Fruit fly (Drosophila melanogaster): ENCODE results near the gene Fim.

Gene Fim

DNA sequence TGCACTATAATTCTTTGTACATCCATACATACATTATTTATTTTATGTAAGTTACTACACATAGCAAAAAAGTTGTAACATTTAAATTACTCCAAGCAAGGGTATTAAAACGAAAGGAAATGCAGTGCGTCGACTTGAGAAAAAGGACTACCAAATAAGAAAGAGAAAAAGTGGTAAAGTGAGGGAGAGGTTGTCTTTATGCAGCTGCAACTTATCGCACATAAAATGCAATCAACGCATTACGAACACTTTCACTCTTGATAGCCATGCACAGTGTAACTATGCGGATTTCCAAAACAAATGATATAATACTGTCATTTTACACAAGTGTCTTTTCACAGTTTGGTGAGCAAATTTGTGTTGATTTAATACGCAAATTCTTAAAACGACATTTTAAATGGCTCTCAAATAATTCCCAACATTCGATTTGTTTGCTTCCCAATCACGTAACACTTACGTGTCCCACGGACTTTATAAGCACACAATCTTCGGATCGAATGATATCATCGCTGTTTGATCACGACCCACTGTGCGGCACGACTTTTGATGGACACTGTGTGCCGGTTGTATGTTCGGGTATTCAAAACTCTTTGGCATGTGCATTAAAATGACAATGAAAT lies 4.5 kb downstream of the Fim start (continued):
- TF ChIP-seq CG10366 (GFP tag; IDR thresholded peaks at IDR 0.05), result peak; percentile 17; the same call in 1 of the 2 replicates
- TF ChIP-seq CG1024 (GFP tag; IDR thresholded peaks at IDR 0.05), result no peak
- peak; percentile 32; the same call in 1 of the 2 replicates for TF ChIP-seq wor (GFP tag; IDR thresholded peaks at IDR 0.05)
- TF ChIP-seq CG6175 (GFP tag; IDR thresholded peaks at IDR 0.05), result no peak
- TF ChIP-seq schlank (tag; optimal IDR thresholded peaks at IDR 0.05), result no peak
- TF ChIP-seq CG42726 (GFP tag; IDR thresholded peaks at IDR 0.05; ENCODE audit: partially characterized antibody), result no peak
- no peak for TF ChIP-seq Dek (tag; optimal IDR thresholded peaks at IDR 0.05)
- TF ChIP-seq inv (GFP tag; IDR thresholded peaks at IDR 0.05; ENCODE audit: partially characterized antibody), result no peak
- no peak for TF ChIP-seq Deaf1 (tag; optimal IDR thresholded peaks at IDR 0.05)
- TF ChIP-seq Ssrp (tag; optimal IDR thresholded peaks at IDR 0.05), result peak; percentile 41
- TF ChIP-seq E2f2 (GFP tag; IDR thresholded peaks at IDR 0.05), result no peak
- no peak for TF ChIP-seq CG11093 (GFP tag; IDR thresholded peaks at IDR 0.05)
- no peak for TF ChIP-seq CG13894 (tag; optimal IDR thresholded peaks at IDR 0.05)
- no peak for TF ChIP-seq hkb (optimal IDR thresholded peaks at IDR 0.05)
- no peak for TF ChIP-seq hkb (GFP tag; IDR thresholded peaks at IDR 0.05)
- TF ChIP-seq CG9437 (GFP tag; optimal IDR thresholded peaks at IDR 0.05), result peak; percentile 27
- peak; percentile 67 for TF ChIP-seq Sox102F (GFP tag; optimal IDR thresholded peaks at IDR 0.05)
- peak in 1 of 2 experiments; percentile 27 for TF ChIP-seq Hr51 (GFP tag; optimal IDR thresholded peaks at IDR 0.05)
- TF ChIP-seq D (optimal IDR thresholded peaks at IDR 0.05), result no peak
- TF ChIP-seq D (GFP tag; optimal IDR thresholded peaks at IDR 0.05), result no peak
- no peak for TF ChIP-seq CG3847 (GFP tag; IDR thresholded peaks at IDR 0.05)
- TF ChIP-seq CG15696 (tag; optimal IDR thresholded peaks at IDR 0.05), result no peak
- TF ChIP-seq CG6791 (GFP tag; IDR thresholded peaks at IDR 0.05; ENCODE audit: partially characterized antibody), result peak; percentile 21; the same call in 1 of the 3 replicates
- TF ChIP-seq CG32767 (GFP tag; IDR thresholded peaks at IDR 0.05), result no peak
- no peak for TF ChIP-seq bcd (GFP tag; optimal IDR thresholded peaks at IDR 0.05)
- peak; percentile 9 for TF ChIP-seq Spps (tag; optimal IDR thresholded peaks at IDR 0.05)
- TF ChIP-seq CG17359 (tag; optimal IDR thresholded peaks at IDR 0.05), result peak; percentile 18
- peak; percentile 57 for TF ChIP-seq nmo (GFP tag; optimal IDR thresholded peaks at IDR 0.05)
- peak; percentile 16; the same call in 1 of the 3 replicates for TF ChIP-seq ase (GFP tag; IDR thresholded peaks at IDR 0.05)
- peak; percentile 31 for TF ChIP-seq CG18619 (GFP tag; optimal IDR thresholded peaks at IDR 0.05)
- TF ChIP-seq CG7271 (tag; optimal IDR thresholded peaks at IDR 0.05), result no peak
- peak; percentile 7 for TF ChIP-seq CG12659 (GFP tag; optimal IDR thresholded peaks at IDR 0.05)
- TF ChIP-seq CG14965 (GFP tag; optimal IDR thresholded peaks at IDR 0.05; ENCODE audit: borderline replicate concordance), result no peak
- peak; percentile 1 for TF ChIP-seq Hmr (GFP tag; optimal IDR thresholded peaks at IDR 0.05)
- peak; percentile 6 for TF ChIP-seq tin (GFP tag; optimal IDR thresholded peaks at IDR 0.05)
- peak; percentile 32 for TF ChIP-seq pum (GFP tag; optimal IDR thresholded peaks at IDR 0.05)
- TF ChIP-seq CG30431 (GFP tag; optimal IDR thresholded peaks at IDR 0.05), result peak; percentile 40
- TF ChIP-seq CG12769 (tag; optimal IDR thresholded peaks at IDR 0.05), result peak; percentile 12
- no peak for TF ChIP-seq Jarid2 (GFP tag; optimal IDR thresholded peaks at IDR 0.05)
- no peak for TF ChIP-seq CG14667 (GFP tag; IDR thresholded peaks at IDR 0.05)
- no peak for TF ChIP-seq Hr78 (GFP tag; optimal IDR thresholded peaks at IDR 0.05)
- TF ChIP-seq vvl (GFP tag; IDR thresholded peaks at IDR 0.05), result 0 out of 2 replicates have a peak, but pooled peaks have one; percentile 45
- TF ChIP-seq CG4360 (GFP tag; IDR thresholded peaks at IDR 0.05), result no peak
- TF ChIP-seq sisA (GFP tag; IDR thresholded peaks at IDR 0.05), result peak; percentile 44; the same call in 1 of the 2 replicates
- peak; percentile 49 for TF ChIP-seq fd96Cb (tag; optimal IDR thresholded peaks at IDR 0.05)
- TF ChIP-seq Scr (GFP tag; IDR thresholded peaks at IDR 0.05; ENCODE audit: partially characterized antibody), result no peak
- TF ChIP-seq Sry-β (GFP tag; optimal IDR thresholded peaks at IDR 0.05), result no peak
- TF ChIP-seq BtbVII (GFP tag; optimal IDR thresholded peaks at IDR 0.05), result no peak
- peak; percentile 32 for TF ChIP-seq CG15269 (tag; optimal IDR thresholded peaks at IDR 0.05)

Measured in whole organism, embryonic.